Fruit fly (Drosophila melanogaster) whole organism, embryonic: ENCODE measurements around the gene Nep7.

Source experiments
- Atf-2 ChIP-seq: fragments of 200-800 bp; sonication (Bioruptor generic); optimal IDR thresholded peaks from 2 replicates; lab custom pipeline; 2016; ENCODE audit warnings: missing biosample characterization, missing genetic modification characterization
- CG10462 ChIP-seq: fragments of 200-800 bp; sonication (Bioruptor generic); optimal IDR thresholded peaks from 2 replicates; lab custom pipeline; 2016; ENCODE audit warnings: missing biosample characterization, missing genetic modification characterization
- CG12104 ChIP-seq: fragments of 200-800 bp; sonication (Bioruptor generic); optimal IDR thresholded peaks from 3 replicates; lab custom pipeline; 2016; ENCODE audit warnings: missing biosample characterization, missing genetic modification characterization
- CG12299 ChIP-seq: fragments of 200-800 bp; sonication (Bioruptor generic); optimal IDR thresholded peaks from 2 replicates; lab custom pipeline; 2018; ENCODE audit warnings: missing biosample characterization, mild to moderate bottlenecking, missing genetic modification characterization
- CG13775 ChIP-seq: fragments of 200-800 bp; sonication (Bioruptor generic); optimal IDR thresholded peaks from 3 replicates; lab custom pipeline; 2017; ENCODE audit warnings: missing biosample characterization, mild to moderate bottlenecking, missing genetic modification characterization
- CG14710 ChIP-seq: fragments of 200-800 bp; sonication (Bioruptor generic); optimal IDR thresholded peaks from 3 replicates; lab custom pipeline; 2019; ENCODE audit warnings: missing biosample characterization, mild to moderate bottlenecking, missing genetic modification characterization, moderate library complexity
- CG15696 ChIP-seq: fragments of 200-800 bp; sonication (Bioruptor generic); optimal IDR thresholded peaks from 2 replicates; lab custom pipeline; 2019; ENCODE audit warnings: missing biosample characterization, mild to moderate bottlenecking, missing genetic modification characterization, moderate library complexity
- CG16815 ChIP-seq: fragments of 200-800 bp; sonication (Bioruptor generic); optimal IDR thresholded peaks from 3 replicates; lab custom pipeline; 2017; ENCODE audit warnings: missing biosample characterization, mild to moderate bottlenecking, missing genetic modification characterization
- CG18619 ChIP-seq: fragments of 200-800 bp; sonication (Bioruptor generic); optimal IDR thresholded peaks from 3 replicates; lab custom pipeline; 2017; ENCODE audit warnings: missing biosample characterization, mild to moderate bottlenecking, missing genetic modification characterization
- CG2120 ChIP-seq: fragments of 200-800 bp; sonication (Bioruptor generic); optimal IDR thresholded peaks from 3 replicates; lab custom pipeline; 2016; ENCODE audit warnings: missing biosample characterization, missing genetic modification characterization
- CG33557 ChIP-seq: fragments of 200-800 bp; sonication (Bioruptor generic); optimal IDR thresholded peaks from 2 replicates; lab custom pipeline; 2019; ENCODE audit warnings: missing biosample characterization, mild to moderate bottlenecking, missing genetic modification characterization, moderate library complexity
- CG34224 ChIP-seq: fragments of 200-800 bp; sonication (Bioruptor generic); IDR thresholded peaks from 3 replicates; pipeline ENCODE4 v1.3.6; 2022; ENCODE audit warnings: missing biosample characterization, missing genetic modification characterization; ENCODE audit not compliant: partially characterized antibody
- CG43689 ChIP-seq: fragments of 200-800 bp; sonication (Bioruptor generic); IDR thresholded peaks from 2 replicates; pipeline ENCODE4 v1.3.6; 2022; ENCODE audit warnings: missing biosample characterization, missing genetic modification characterization
- CG4424 ChIP-seq: fragments of 200-800 bp; sonication (Bioruptor generic); optimal IDR thresholded peaks from 3 replicates; lab custom pipeline; 2016; ENCODE audit warnings: missing biosample characterization, missing genetic modification characterization
- CG6683 ChIP-seq: fragments of 200-800 bp; sonication (Bioruptor generic); optimal IDR thresholded peaks from 2 replicates; lab custom pipeline; 2017; ENCODE audit warnings: missing biosample characterization, mild to moderate bottlenecking, missing genetic modification characterization, missing genetic modification reagents
- CG6813 ChIP-seq: fragments of 200-800 bp; sonication (Bioruptor generic); optimal IDR thresholded peaks from 2 replicates; lab custom pipeline; 2017; ENCODE audit warnings: missing biosample characterization, missing genetic modification characterization, mild to moderate bottlenecking, moderate library complexity, missing genetic modification reagents
- CG6854 ChIP-seq: fragments of 200-800 bp; sonication (Bioruptor generic); optimal IDR thresholded peaks from 3 replicates; lab custom pipeline; 2017; ENCODE audit warnings: missing biosample characterization, mild to moderate bottlenecking, missing genetic modification characterization
- CG8359 ChIP-seq: fragments of 200-800 bp; sonication (Bioruptor generic); optimal IDR thresholded peaks from 2 replicates; lab custom pipeline; 2017; ENCODE audit warnings: missing biosample characterization, mild to moderate bottlenecking, missing genetic modification characterization, borderline replicate concordance
- CG8478 ChIP-seq: fragments of >200 bp; optimal IDR thresholded peaks from 2 replicates; lab custom pipeline; 2018
- CG8765 ChIP-seq: fragments of 200-800 bp; sonication (Bioruptor generic); IDR thresholded peaks from 2 replicates; pipeline ENCODE4 v1.3.6; 2022; ENCODE audit warnings: missing biosample characterization, missing genetic modification characterization
- CG8924 ChIP-seq: fragments of 200-800 bp; optimal IDR thresholded peaks from 3 replicates; lab custom pipeline; 2019; ENCODE audit warnings: missing biosample characterization, mild to moderate bottlenecking, missing genetic modification characterization, moderate library complexity
- Camta ChIP-seq: fragments of 200-800 bp; sonication (Bioruptor generic); optimal IDR thresholded peaks from 2 replicates; lab custom pipeline; 2016; ENCODE audit warnings: missing biosample characterization, missing genetic modification characterization
- D19A ChIP-seq: fragments of 200-800 bp; optimal IDR thresholded peaks from 3 replicates; lab custom pipeline; 2019; ENCODE audit warnings: missing biosample characterization, mild to moderate bottlenecking, missing genetic modification characterization, moderate library complexity
- D19B ChIP-seq: fragments of 200-800 bp; sonication (Bioruptor generic); optimal IDR thresholded peaks from 2 replicates; lab custom pipeline; 2017; ENCODE audit warnings: missing biosample characterization, mild to moderate bottlenecking, missing genetic modification characterization
- Doc2 ChIP-seq: fragments of 200-800 bp; sonication (Bioruptor generic); IDR thresholded peaks from 2 replicates; pipeline ENCODE4 v1.3.6; 2022; ENCODE audit warnings: missing biosample characterization, missing genetic modification characterization
- Dref ChIP-seq: fragments of 200-800 bp; sonication (Bioruptor generic); IDR thresholded peaks from 2 replicates; pipeline ENCODE4 v1.3.6; 2022; ENCODE audit warnings: missing biosample characterization, missing genetic modification characterization
- Eip74EF ChIP-seq, 2 experiments: fragments of 200-800 bp in 1 of 2; fragments of >200 bp in 1 of 2; sonication (Bioruptor generic) in 1 of 2; optimal IDR thresholded peaks; 2 replicates each; lab custom pipeline; 2017 to 2019; ENCODE audit warnings: missing biosample characterization in 2 of 2, missing genetic modification characterization in 2 of 2, mild to moderate bottlenecking in 1 of 2, moderate library complexity in 1 of 2
- Fer1 ChIP-seq: fragments of 200-800 bp; sonication (Bioruptor generic); optimal IDR thresholded peaks from 2 replicates; lab custom pipeline; 2017; ENCODE audit warnings: missing biosample characterization, mild to moderate bottlenecking, missing genetic modification characterization
- Hr39 ChIP-seq: fragments of >200 bp; optimal IDR thresholded peaks from 2 replicates; lab custom pipeline; 2017
- Lhr ChIP-seq: fragments of 200-800 bp; sonication (Bioruptor generic); optimal IDR thresholded peaks from 3 replicates; lab custom pipeline; 2017; ENCODE audit warnings: mild to moderate bottlenecking, missing biosample characterization, missing genetic modification reagents, missing genetic modification characterization
- NFAT ChIP-seq: fragments of 200-800 bp; sonication (Bioruptor generic); IDR thresholded peaks from 2 replicates; pipeline ENCODE4 v1.3.6; 2022; ENCODE audit warnings: missing biosample characterization, missing genetic modification characterization
- Oli ChIP-seq: fragments of 200-800 bp; sonication (Bioruptor generic); optimal IDR thresholded peaks from 2 replicates; lab custom pipeline; 2018; ENCODE audit warnings: missing biosample characterization, mild to moderate bottlenecking, missing genetic modification characterization, moderate library complexity
- Stat92E ChIP-seq, 3 experiments: fragments of >200 bp in 2 of 3; fragments of 200-800 bp in 1 of 3; sonication (Bioruptor generic) in 1 of 3; optimal IDR thresholded peaks; 2 replicates each; lab custom pipeline; 2017 to 2019; ENCODE audit warnings: missing biosample characterization in 3 of 3, missing genetic modification characterization in 3 of 3, mild to moderate bottlenecking in 1 of 3, moderate library complexity in 1 of 3
- Usf ChIP-seq: fragments of 200-800 bp; sonication (Bioruptor generic); optimal IDR thresholded peaks from 2 replicates; lab custom pipeline; 2017; ENCODE audit warnings: missing genotype, missing biosample characterization, missing genetic modification characterization
- ase ChIP-seq: fragments of 200-800 bp; sonication (Bioruptor generic); IDR thresholded peaks from 3 replicates; pipeline ENCODE4 v1.3.6; 2022; ENCODE audit warnings: missing biosample characterization, missing genetic modification characterization
- cg ChIP-seq: fragments of 200-800 bp; sonication (Bioruptor generic); optimal IDR thresholded peaks from 3 replicates; lab custom pipeline; 2019; ENCODE audit warnings: missing biosample characterization, mild to moderate bottlenecking, missing genetic modification characterization, moderate library complexity
- chif ChIP-seq, 2 experiments: fragments of 200-800 bp; sonication (Bioruptor generic); optimal IDR thresholded peaks; 3 replicates each; lab custom pipeline; 2016; ENCODE audit warnings: missing biosample characterization in 2 of 2, missing genetic modification characterization in 2 of 2
- crp ChIP-seq, 2 experiments: fragments of 200-800 bp; sonication (Bioruptor generic); optimal IDR thresholded peaks; 2 replicates in 1 of 2; 3 replicates in 1 of 2; lab custom pipeline; 2017; ENCODE audit warnings: missing biosample characterization in 2 of 2, missing genetic modification characterization in 2 of 2, mild to moderate bottlenecking in 1 of 2, moderate library complexity in 1 of 2
- dimm ChIP-seq: fragments of 200-800 bp; sonication (Bioruptor generic); IDR thresholded peaks from 2 replicates; pipeline ENCODE4 v1.3.6; 2022; ENCODE audit warnings: missing biosample characterization, missing genetic modification characterization
- gro ChIP-seq: fragments of 200-800 bp; sonication (Bioruptor generic); optimal IDR thresholded peaks from 2 replicates; lab custom pipeline; 2016; ENCODE audit warnings: missing biosample characterization, missing genetic modification characterization
- ind ChIP-seq: fragments of 200-800 bp; sonication (Bioruptor generic); optimal IDR thresholded peaks from 3 replicates; lab custom pipeline; 2016; ENCODE audit warnings: missing biosample characterization, missing genetic modification characterization
- lab ChIP-seq: fragments of 200-800 bp; sonication (Bioruptor generic); optimal IDR thresholded peaks from 3 replicates; lab custom pipeline; 2017; ENCODE audit warnings: missing biosample characterization, missing genetic modification characterization, mild to moderate bottlenecking, moderate library complexity, missing genetic modification reagents
- mld ChIP-seq: fragments of 200-800 bp; sonication (Bioruptor generic); IDR thresholded peaks from 3 replicates; pipeline ENCODE4 v1.3.6; 2022; ENCODE audit warnings: missing biosample characterization, missing genetic modification characterization; ENCODE audit not compliant: partially characterized antibody
- nau ChIP-seq: fragments of 200-800 bp; sonication (Bioruptor generic); optimal IDR thresholded peaks from 3 replicates; lab custom pipeline; 2017; ENCODE audit warnings: missing biosample characterization, mild to moderate bottlenecking, missing genetic modification characterization, missing genetic modification reagents
- otp ChIP-seq: fragments of 200-800 bp; sonication (Bioruptor generic); IDR thresholded peaks from 3 replicates; pipeline ENCODE4, ENCODE4 v1.3.6; 2022; ENCODE audit warnings: missing biosample characterization, missing genetic modification characterization
- p53 ChIP-seq: fragments of 200-800 bp; sonication (Bioruptor generic); optimal IDR thresholded peaks from 2 replicates; lab custom pipeline; 2016; ENCODE audit warnings: missing biosample characterization, missing genetic modification characterization
- phol ChIP-seq: fragments of 200-800 bp; sonication (Bioruptor generic); optimal IDR thresholded peaks from 3 replicates; lab custom pipeline; 2018; ENCODE audit warnings: missing biosample characterization, mild to moderate bottlenecking, missing genetic modification characterization, moderate library complexity
- rib ChIP-seq: fragments of 200-800 bp; sonication (Bioruptor generic); IDR thresholded peaks from 2 replicates; pipeline ENCODE4 v1.3.6; 2022; ENCODE audit warnings: missing biosample characterization, missing genetic modification characterization
- ro ChIP-seq: fragments of 200-800 bp; sonication (Bioruptor generic); IDR thresholded peaks from 2 replicates; pipeline ENCODE4 v1.3.6; 2022; ENCODE audit warnings: missing biosample characterization, missing genetic modification characterization
- shn ChIP-seq: fragments of 200-800 bp; sonication (Bioruptor generic); optimal IDR thresholded peaks from 3 replicates; lab custom pipeline; 2016; ENCODE audit warnings: missing biosample characterization, missing genetic modification characterization
- zf30C ChIP-seq: fragments of 200-800 bp; sonication (Bioruptor generic); optimal IDR thresholded peaks from 3 replicates; lab custom pipeline; 2018; ENCODE audit warnings: missing biosample characterization, mild to moderate bottlenecking, missing genetic modification characterization

Gene Nep7

DNA sequence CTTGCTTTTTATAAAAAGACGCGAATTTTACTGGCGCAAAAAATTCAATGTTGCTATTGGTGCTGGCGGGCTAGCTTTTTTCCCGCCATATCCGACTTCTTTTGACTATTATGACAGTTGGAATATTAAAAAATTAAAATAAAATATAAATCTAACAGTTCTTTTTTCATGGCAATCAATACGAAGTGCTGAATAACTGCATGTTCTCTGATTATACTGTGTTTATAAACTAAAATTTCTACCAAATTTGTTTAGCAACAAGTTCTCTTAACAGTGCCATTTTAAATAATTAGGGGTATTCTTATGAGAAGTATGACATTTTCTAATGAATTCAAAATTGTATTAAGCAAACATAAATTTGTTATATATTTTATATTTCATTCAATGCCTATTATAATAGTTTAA, 35.3 kb upstream of the Nep7 start, which contains the start of gene Boh1 (continued):
- TF ChIP-seq crp (GFP tag; optimal IDR thresholded peaks at IDR 0.05; lab: Kevin White, UChicago) (no peak), CG18619 (GFP tag; lab: Kevin White, UChicago) (no peak), Fer1 (peak; percentile 53), shn (GFP tag; lab: Kevin White, UChicago) (no peak), CG6813 (no peak), CG33557 (GFP tag; lab: Kevin White, UChicago) (peak; percentile 37), chif (GFP tag; optimal IDR thresholded peaks at IDR 0.05; lab: Kevin White, UChicago) (no peak), D19A (tag; lab: Kevin White, UChicago) (peak; percentile 40), CG16815 (GFP tag; lab: Kevin White, UChicago) (no peak), CG10462 (GFP tag; lab: Kevin White, UChicago) (no peak), ro (GFP tag; lab: Robert Waterston, UW) (no peak), CG6854 (GFP tag; lab: Kevin White, UChicago) (no peak), Camta (GFP tag; lab: Kevin White, UChicago) (no peak), CG8478 (no peak), nau (GFP tag; lab: Kevin White, UChicago) (no peak), p53 (GFP tag; lab: Kevin White, UChicago) (no peak), CG12299 (peak; percentile 15), CG15696 (tag; lab: Kevin White, UChicago) (no peak), ase (GFP tag; lab: Robert Waterston, UW) (no peak), D19B (GFP tag; lab: Kevin White, UChicago) (no peak), zf30C (GFP tag; lab: Kevin White, UChicago) (no peak), Atf-2 (GFP tag; lab: Kevin White, UChicago) (no peak), CG13775 (GFP tag; lab: Kevin White, UChicago) (peak; percentile 26), CG6683 (GFP tag; lab: Kevin White, UChicago) (no peak), Oli (tag; lab: Kevin White, UChicago) (no peak), CG14710 (tag; lab: Kevin White, UChicago) (peak; percentile 51), Doc2 (GFP tag; lab: Robert Waterston, UW) (no peak), CG2120 (peak; percentile 3), cg (GFP tag; lab: Kevin White, UChicago) (no peak), CG43689 (GFP tag; lab: Robert Waterston, UW) (no peak), Eip74EF (GFP tag; optimal IDR thresholded peaks at IDR 0.05; lab: Kevin White, UChicago) (peak in 1 of 2 experiments; percentile 12), CG34224 (GFP tag; lab: Robert Waterston, UW) (no peak), Hr39 (lab: Kevin White, UChicago) (no peak), dimm (no peak), Dref (no peak), Lhr (no peak), CG8924 (peak; percentile 62), otp (GFP tag; lab: Robert Waterston, UW) (no peak), CG8765 (GFP tag; lab: Robert Waterston, UW) (no peak), rib (GFP tag; lab: Robert Waterston, UW) (no peak), lab (GFP tag; lab: Kevin White, UChicago) (no peak), mld (GFP tag; lab: Robert Waterston, UW) (no peak), Usf (no peak), CG12104 (GFP tag; lab: Kevin White, UChicago) (no peak), CG4424 (GFP tag; lab: Kevin White, UChicago) (peak; percentile 43), NFAT (GFP tag; lab: Robert Waterston, UW) (no peak), CG8359 (no peak), Stat92E (GFP tag; optimal IDR thresholded peaks at IDR 0.05; lab: Kevin White, UChicago) (no peak), ind (GFP tag; lab: Kevin White, UChicago) (no peak), phol (tag; lab: Kevin White, UChicago) (peak; percentile 81), gro (no peak)
